Worm (Caenorhabditis elegans): ENCODE data around the gene arrd-23.

Gene arrd-23

DNA sequence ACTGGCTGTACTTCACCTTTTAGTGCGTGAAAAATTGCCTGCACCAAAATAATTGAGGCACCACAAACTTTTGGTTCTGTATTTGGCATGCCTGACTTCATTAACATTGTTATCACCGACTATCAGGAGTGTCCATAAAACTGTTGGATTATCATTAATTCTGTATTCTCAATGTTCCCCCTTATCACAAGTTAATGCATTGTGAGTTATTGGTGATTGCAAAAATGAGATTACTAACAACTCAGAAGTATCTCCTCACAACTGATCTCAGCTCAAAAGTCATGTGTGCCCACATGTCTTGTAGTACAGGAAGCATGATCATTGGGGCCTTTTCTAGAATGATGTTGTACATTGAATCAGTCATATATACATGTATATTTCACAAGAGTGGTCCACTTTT is at the start of gene arrd-23:
TSS of gene arrd-23 (plus strand) at position 301 of the 400 bp plus-strand sequence.
- no peak for TF ChIP-seq unc-62 (GFP tag; optimal IDR thresholded peaks at IDR 0.05)

- no peak for TF ChIP-seq unc-62 (GFP tag; optimal IDR thresholded peaks at IDR 0.05)
Measured at ce11 chrX:4840653-4841052, 45.1 kb upstream of the arrd-23 start.

DNA sequence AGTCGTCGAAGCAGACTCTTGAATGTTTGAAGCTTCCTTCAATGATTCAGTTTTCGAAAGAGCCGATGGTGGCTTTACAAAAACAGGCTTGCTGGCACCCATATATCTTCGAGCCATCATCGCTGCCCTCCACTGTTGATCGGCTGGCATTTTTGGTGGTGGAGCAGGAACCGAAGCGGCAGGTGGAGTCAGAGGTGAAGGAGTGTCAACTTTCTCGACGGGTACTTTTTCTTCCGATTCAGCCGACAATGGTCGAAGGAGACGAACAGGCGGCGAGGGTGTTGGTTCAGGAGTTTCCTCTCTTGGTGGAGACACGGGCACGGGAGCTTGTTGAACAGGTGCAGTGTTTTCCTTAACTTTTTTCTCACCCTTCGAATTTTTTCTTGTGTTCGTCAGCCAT is 43.4 kb upstream of the arrd-23 start:
- TF ChIP-seq unc-62 (GFP tag; optimal IDR thresholded peaks at IDR 0.05), result no peak

DNA sequence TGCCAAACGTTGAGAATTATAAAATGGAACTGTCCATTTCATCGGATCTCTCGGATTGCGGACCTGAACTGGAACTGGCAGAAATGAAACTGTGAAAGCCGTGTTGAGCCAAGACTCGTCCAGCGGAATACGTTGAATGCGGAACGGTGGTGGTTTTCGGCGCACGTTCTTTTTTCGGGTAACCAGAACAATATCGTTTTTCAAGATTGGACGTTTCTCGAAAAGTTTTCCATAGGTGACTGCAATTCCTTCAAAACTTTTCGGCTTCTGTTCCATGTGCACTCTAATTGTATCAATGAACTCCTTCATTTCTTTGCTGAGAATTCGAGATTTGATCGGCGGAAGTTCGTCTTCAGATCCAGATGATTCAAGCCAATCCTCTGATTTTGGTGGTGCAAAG is 41.0 kb upstream of the arrd-23 start:
- TF ChIP-seq unc-62 (GFP tag; optimal IDR thresholded peaks at IDR 0.05), result no peak

ce11 chrX:4853060-4853459 is 32.7 kb upstream of the arrd-23 start, which contains the start of gene F39C12.1:
F39C12.1 (minus strand) TSS chrX:4853195.
- TF ChIP-seq unc-62 (GFP tag; optimal IDR thresholded peaks at IDR 0.05), result no peak

- no peak for TF ChIP-seq unc-62 (GFP tag; optimal IDR thresholded peaks at IDR 0.05)
Measured at ce11 chrX:4859582-4860095, 26.1 kb upstream of the arrd-23 start, which contains the start of gene add-1. add-1 (minus strand) TSS chrX:4860045.

ce11 chrX:4861413-4861812 is 24.3 kb upstream of the arrd-23 start:
- no peak for TF ChIP-seq unc-62 (GFP tag; optimal IDR thresholded peaks at IDR 0.05)

ce11 chrX:4862062-4862461 is 23.7 kb upstream of the arrd-23 start:
- TF ChIP-seq unc-62 (GFP tag; optimal IDR thresholded peaks at IDR 0.05), result no peak

DNA sequence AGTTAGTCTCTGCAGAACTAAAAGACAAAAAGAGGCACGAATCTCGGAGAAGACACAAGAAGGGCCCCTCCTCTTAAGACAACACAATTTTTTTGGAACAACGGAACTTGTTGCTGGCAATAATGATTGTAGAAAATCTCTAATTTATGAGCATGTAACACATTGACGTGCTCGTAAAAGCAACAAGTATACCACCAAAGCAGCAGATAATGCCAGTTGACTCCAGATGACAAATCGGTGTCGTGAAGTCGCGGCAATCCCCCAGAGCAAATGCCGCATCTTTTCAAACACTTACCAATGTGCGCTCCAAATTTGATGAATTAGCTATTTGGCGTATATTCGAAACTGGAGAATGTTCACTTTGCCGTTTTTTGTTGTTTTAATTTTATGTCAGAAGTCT is 21.5 kb upstream of the arrd-23 start:
- no peak for TF ChIP-seq unc-62 (GFP tag; optimal IDR thresholded peaks at IDR 0.05)

- no peak for TF ChIP-seq unc-62 (GFP tag; optimal IDR thresholded peaks at IDR 0.05)
Measured at ce11 chrX:4865798-4866197, 20.0 kb upstream of the arrd-23 start, which contains the start of gene ntc-1. ntc-1 (plus strand) TSS chrX:4866098.

ce11 chrX:4869627-4870026 is 16.1 kb upstream of the arrd-23 start:
- no peak for TF ChIP-seq unc-62 (GFP tag; optimal IDR thresholded peaks at IDR 0.05)

DNA sequence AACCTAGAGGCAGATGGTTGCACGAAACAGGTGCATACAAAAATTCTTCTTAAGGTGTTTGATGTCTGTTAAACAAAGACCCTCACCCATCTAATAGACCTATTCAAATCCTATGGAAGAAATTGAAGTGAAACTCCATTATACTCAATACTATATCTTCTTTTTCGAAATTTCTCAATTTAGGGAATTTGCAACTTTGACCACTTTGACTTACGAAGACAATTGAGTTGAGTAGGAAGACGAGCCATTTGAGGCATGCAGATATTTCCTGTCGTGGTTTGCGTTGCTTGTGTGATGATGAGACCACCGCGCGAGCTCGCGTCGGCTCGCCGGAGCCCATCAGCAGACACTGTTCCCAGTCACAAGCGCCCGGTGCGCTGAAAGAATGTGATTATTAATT is 15.1 kb upstream of the arrd-23 start:
- no peak for TF ChIP-seq unc-62 (GFP tag; optimal IDR thresholded peaks at IDR 0.05)

ce11 chrX:4872758-4873157 is 13.0 kb upstream of the arrd-23 start:
- no peak for TF ChIP-seq unc-62 (GFP tag; optimal IDR thresholded peaks at IDR 0.05)

- no peak for TF ChIP-seq unc-62 (GFP tag; optimal IDR thresholded peaks at IDR 0.05)
Measured at ce11 chrX:4875296-4875695, 10.5 kb upstream of the arrd-23 start.

DNA sequence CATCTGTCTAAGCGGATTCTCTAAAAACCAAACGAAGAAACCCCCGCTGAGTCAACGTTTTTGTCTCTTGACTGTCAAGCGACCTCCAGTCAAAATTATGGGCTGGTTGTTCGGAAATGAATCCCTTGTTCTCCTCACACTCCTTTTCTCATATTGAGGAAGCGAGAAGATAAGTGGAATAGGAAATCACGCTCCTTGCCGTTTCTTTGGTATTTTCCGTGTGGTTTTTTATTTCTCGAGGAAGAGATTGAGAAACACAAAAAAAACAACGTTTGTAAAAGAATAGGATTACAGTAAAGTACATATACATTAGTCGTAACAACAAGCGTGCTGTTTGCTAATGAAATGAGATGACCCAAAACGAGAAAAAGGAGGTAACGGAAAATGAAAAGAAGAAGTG is 8.8 kb upstream of the arrd-23 start, which contains the start of gene tsp-14:
TSS of gene tsp-14 (minus strand) at position 62 of the 400 bp plus-strand sequence.
- TF ChIP-seq unc-62 (GFP tag; optimal IDR thresholded peaks at IDR 0.05), result no peak

DNA sequence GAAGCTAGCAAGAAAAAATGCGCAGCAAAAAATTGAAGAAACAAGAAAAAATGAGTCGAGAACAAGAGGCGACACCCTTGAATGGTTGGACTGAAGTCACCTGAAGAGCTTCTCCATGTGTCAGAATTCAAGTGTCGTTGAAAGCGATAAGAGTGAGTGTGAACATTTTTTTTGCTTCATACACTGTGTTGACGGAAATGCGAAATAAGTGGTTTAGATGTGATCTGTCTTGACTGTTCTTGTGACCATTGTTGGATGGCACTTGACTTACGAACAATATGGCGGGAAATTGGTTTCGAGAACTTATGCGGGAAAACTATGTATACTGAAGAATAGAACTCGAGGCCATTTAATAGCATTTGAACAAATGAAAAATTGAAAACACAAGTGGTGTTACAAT is 5.8 kb upstream of the arrd-23 start:
- no peak for TF ChIP-seq unc-62 (GFP tag; optimal IDR thresholded peaks at IDR 0.05)

ce11 chrX:4881310-4881709 is 4.4 kb upstream of the arrd-23 start:
- TF ChIP-seq unc-62 (GFP tag; optimal IDR thresholded peaks at IDR 0.05), result no peak

ce11 chrX:4890159-4890558 is 4.4 kb downstream of the arrd-23 start, which contains the start of gene T07F12.2:
T07F12.2 (plus strand) TSS chrX:4890245.
- TF ChIP-seq unc-62 (GFP tag; optimal IDR thresholded peaks at IDR 0.05), result no peak

Data from whole organism, dauer.